Fruit fly (Drosophila melanogaster) whole organism, adult: ENCODE data around the gene CG8202.

Source experiments
- CG11617 ChIP-seq: fragments of 200-800 bp; sonication (Bioruptor generic); optimal IDR thresholded peaks from 2 replicates; lab custom pipeline; 2017; ENCODE audit warnings: mild to moderate bottlenecking, missing biosample characterization, missing genetic modification reagents, missing genetic modification characterization
- CG12768 ChIP-seq: fragments of 200-800 bp; sonication (Bioruptor generic); optimal IDR thresholded peaks from 2 replicates; lab custom pipeline; 2017; ENCODE audit warnings: missing biosample characterization, missing genetic modification characterization, mild to moderate bottlenecking, moderate library complexity, missing genetic modification reagents
- CG1620 ChIP-seq: fragments of 200-800 bp; sonication (Bioruptor generic); optimal IDR thresholded peaks from 2 replicates; lab custom pipeline; 2016; ENCODE audit warnings: missing biosample characterization, missing genetic modification characterization
- CG5204 ChIP-seq: fragments of 200-800 bp; sonication (Bioruptor generic); optimal IDR thresholded peaks from 2 replicates; lab custom pipeline; 2016; ENCODE audit warnings: missing biosample characterization, missing genetic modification characterization
- CG7101 ChIP-seq: fragments of 200-800 bp; sonication (Bioruptor generic); optimal IDR thresholded peaks from 2 replicates; lab custom pipeline; 2018; ENCODE audit warnings: missing biosample characterization, mild to moderate bottlenecking, missing genetic modification characterization, moderate library complexity
- Clk ChIP-seq: fragments of 200-800 bp; sonication (Bioruptor generic); optimal IDR thresholded peaks from 2 replicates; lab custom pipeline; 2017; ENCODE audit warnings: missing biosample characterization, missing genetic modification characterization
- Crg-1 ChIP-seq: fragments of 200-800 bp; sonication (Bioruptor generic); optimal IDR thresholded peaks from 2 replicates; lab custom pipeline; 2016; ENCODE audit warnings: missing biosample characterization, missing genetic modification characterization
- Hr96 ChIP-seq: fragments of 200-800 bp; sonication (Bioruptor generic); optimal IDR thresholded peaks from 2 replicates; lab custom pipeline; 2016; ENCODE audit warnings: missing biosample characterization, missing genetic modification characterization
- Mnt ChIP-seq: fragments of 200-800 bp; sonication (Bioruptor generic); optimal IDR thresholded peaks from 2 replicates; lab custom pipeline; 2016; ENCODE audit warnings: missing biosample characterization, mild to moderate bottlenecking, missing genetic modification characterization
- pad ChIP-seq: fragments of 200-800 bp; sonication (Bioruptor generic); optimal IDR thresholded peaks from 3 replicates; lab custom pipeline; 2017; ENCODE audit warnings: missing biosample characterization, missing genetic modification characterization, mild to moderate bottlenecking, moderate library complexity, missing genetic modification reagents

dm6 chr3R:8712722-8713131, 19.2 kb upstream of the CG8202 start, which contains the start of gene CG8112:
- TF ChIP-seq Clk (GFP tag; lab: Kevin White, UChicago) (no peak), CG11617 (peak; percentile 87), CG1620 (GFP tag; lab: Kevin White, UChicago) (no peak), CG12768 (GFP tag; lab: Kevin White, UChicago) (peak; percentile 45), pad (GFP tag; lab: Kevin White, UChicago) (peak; percentile 56), Mnt (GFP tag; lab: Kevin White, UChicago) (no peak), Crg-1 (GFP tag; lab: Kevin White, UChicago) (no peak), CG5204 (GFP tag; lab: Kevin White, UChicago) (no peak), CG7101 (tag; lab: Kevin White, UChicago) (peak; percentile 78), Hr96 (GFP tag; lab: Kevin White, UChicago) (no peak)
